Worm (Caenorhabditis elegans) whole organism, late embryonic: Measurements from ENCODE around the gene har-1.
A peak's percentile ranks its signal among the peaks of the same experiment; 100 is the strongest.

Experiments used
- C08G9.2 ChIP-seq: sonication (generic microtip); optimal IDR thresholded peaks from 2 replicates; lab custom pipeline; 2016; ENCODE audit warnings: mild to moderate bottlenecking, missing genetic modification characterization, moderate library complexity, missing compliant biosample characterization
- F13H6.1 ChIP-seq: sonication (generic microtip); optimal IDR thresholded peaks from 2 replicates; lab custom pipeline; 2016; ENCODE audit warnings: missing genetic modification characterization, missing compliant biosample characterization
- K02D7.2 ChIP-seq: sonication (generic microtip); optimal IDR thresholded peaks from 2 replicates; lab custom pipeline; 2017; ENCODE audit warnings: mild to moderate bottlenecking, missing genetic modification characterization, missing compliant biosample characterization
- ahr-1 ChIP-seq: sonication (generic microtip); optimal IDR thresholded peaks from 2 replicates; lab custom pipeline; 2016; ENCODE audit warnings: missing genetic modification characterization, missing compliant biosample characterization
- ama-1 ChIP-seq: fragments of 150-350 bp; optimal IDR thresholded peaks from 2 replicates; lab custom pipeline; 2014
- ceh-14 ChIP-seq: sonication (generic microtip); optimal IDR thresholded peaks from 2 replicates; lab custom pipeline; 2016; ENCODE audit warnings: missing genotype, missing genetic modification characterization, missing compliant biosample characterization
- ceh-18 ChIP-seq: sonication (generic microtip); optimal IDR thresholded peaks from 2 replicates; lab custom pipeline; 2016; ENCODE audit warnings: missing genetic modification characterization, missing compliant biosample characterization
- ceh-2 ChIP-seq: sonication (generic microtip); optimal IDR thresholded peaks from 2 replicates; lab custom pipeline; 2016; ENCODE audit warnings: missing genotype, missing genetic modification characterization, missing compliant biosample characterization
- ceh-22 ChIP-seq: sonication (generic microtip); optimal IDR thresholded peaks from 2 replicates; lab custom pipeline; 2017; ENCODE audit warnings: missing biosample characterization, missing genetic modification characterization
- ceh-24 ChIP-seq: sonication (generic microtip); optimal IDR thresholded peaks from 2 replicates; lab custom pipeline; 2016; ENCODE audit warnings: mild to moderate bottlenecking, missing genetic modification characterization, missing compliant biosample characterization
- ceh-30 ChIP-seq: fragments of 150-350 bp; optimal IDR thresholded peaks from 2 replicates; lab custom pipeline; 2014; ENCODE audit warnings: missing biosample characterization, missing genetic modification characterization
- ceh-31 ChIP-seq: sonication (generic microtip); optimal IDR thresholded peaks from 2 replicates; lab custom pipeline; 2016; ENCODE audit warnings: missing genetic modification characterization, missing compliant biosample characterization
- ceh-9 ChIP-seq: sonication (generic microtip); optimal IDR thresholded peaks from 2 replicates; lab custom pipeline; 2016; ENCODE audit warnings: mild to moderate bottlenecking, missing genetic modification characterization, inconsistent platforms, missing compliant biosample characterization
- dmd-4 ChIP-seq: sonication (generic microtip); optimal IDR thresholded peaks from 2 replicates; lab custom pipeline; 2016; ENCODE audit warnings: borderline replicate concordance, missing genetic modification characterization, missing compliant biosample characterization
- dve-1 ChIP-seq: sonication (generic microtip); optimal IDR thresholded peaks from 2 replicates; lab custom pipeline; 2017; ENCODE audit warnings: antibody characterized with exemption, mild to moderate bottlenecking, missing genetic modification characterization, missing compliant biosample characterization
- elt-2 ChIP-seq: sonication (generic microtip); optimal IDR thresholded peaks from 2 replicates; lab custom pipeline; 2016; ENCODE audit warnings: missing genetic modification reagents, missing genetic modification characterization, missing compliant biosample characterization
- ets-4 ChIP-seq: sonication (generic microtip); optimal IDR thresholded peaks from 2 replicates; lab custom pipeline; 2016; ENCODE audit warnings: missing genetic modification characterization, missing compliant biosample characterization
- fax-1 ChIP-seq: sonication (generic microtip); optimal IDR thresholded peaks from 2 replicates; lab custom pipeline; 2016; ENCODE audit warnings: missing genotype, missing genetic modification characterization, missing compliant biosample characterization
- fkh-10 ChIP-seq: fragments of 150-350 bp; optimal IDR thresholded peaks from 2 replicates; lab custom pipeline; 2014; ENCODE audit warnings: missing biosample characterization, missing genetic modification reagents, missing genetic modification characterization
- fkh-6 ChIP-seq: sonication (generic microtip); optimal IDR thresholded peaks from 2 replicates; lab custom pipeline; 2016; ENCODE audit warnings: missing genetic modification characterization, missing compliant biosample characterization
- hlh-30 ChIP-seq: sonication (generic microtip); optimal IDR thresholded peaks from 2 replicates; lab custom pipeline; 2017; ENCODE audit warnings: antibody characterized with exemption, missing genetic modification characterization, missing compliant biosample characterization; ENCODE audit not compliant: insufficient read depth
- hlh-6 ChIP-seq: sonication (generic microtip); optimal IDR thresholded peaks from 2 replicates; lab custom pipeline; 2016; ENCODE audit warnings: missing genotype, missing genetic modification characterization, missing compliant biosample characterization
- hlh-8 ChIP-seq: sonication (generic microtip); optimal IDR thresholded peaks from 2 replicates; lab custom pipeline; 2016; ENCODE audit warnings: missing genotype, missing genetic modification characterization, missing compliant biosample characterization
- madf-2 ChIP-seq: sonication (generic microtip); optimal IDR thresholded peaks from 2 replicates; lab custom pipeline; 2017; ENCODE audit warnings: missing genetic modification characterization, missing compliant biosample characterization
- mec-3 ChIP-seq: sonication (generic microtip); optimal IDR thresholded peaks from 2 replicates; lab custom pipeline; 2016; ENCODE audit warnings: borderline replicate concordance, missing genetic modification characterization, missing compliant biosample characterization
- nfya-1 ChIP-seq: sonication (generic microtip); optimal IDR thresholded peaks from 2 replicates; lab custom pipeline; 2017; ENCODE audit warnings: missing genetic modification characterization, mild to moderate bottlenecking, missing compliant biosample characterization, antibody characterized with exemption, moderate library complexity
- pax-1 ChIP-seq: fragments of 150-350 bp; optimal IDR thresholded peaks from 2 replicates; lab custom pipeline; 2014; ENCODE audit warnings: missing biosample characterization, missing genetic modification characterization
- pha-4 ChIP-seq: fragments of 150-350 bp; optimal IDR thresholded peaks from 2 replicates; lab custom pipeline; 2018; ENCODE audit warnings: missing biosample characterization, missing genetic modification reagents, missing genetic modification characterization
- pqm-1 ChIP-seq: sonication (generic microtip); optimal IDR thresholded peaks from 2 replicates; lab custom pipeline; 2016; ENCODE audit warnings: missing genetic modification characterization, missing compliant biosample characterization
- ref-2 ChIP-seq: sonication (generic microtip); optimal IDR thresholded peaks from 2 replicates; lab custom pipeline; 2016; ENCODE audit warnings: missing genetic modification characterization, missing compliant biosample characterization
- rnt-1 ChIP-seq: sonication (generic microtip); optimal IDR thresholded peaks from 2 replicates; lab custom pipeline; 2016; ENCODE audit warnings: missing genetic modification characterization, missing compliant biosample characterization
- sdc-2 ChIP-seq: sonication (generic microtip); optimal IDR thresholded peaks from 2 replicates; lab custom pipeline; 2016; ENCODE audit warnings: missing genotype, missing genetic modification characterization, missing compliant biosample characterization
- sox-2 ChIP-seq: fragments of 200-800 bp; sonication (Bioruptor generic); IDR thresholded peaks from 2 replicates; pipeline ENCODE4 v1.3.6; 2022; ENCODE audit warnings: missing genetic modification reagents, missing genetic modification characterization, missing compliant biosample characterization
- tbx-2 ChIP-seq: sonication (generic microtip); optimal IDR thresholded peaks from 2 replicates; lab custom pipeline; 2016; ENCODE audit warnings: missing genetic modification characterization, missing compliant biosample characterization
- tbx-7 ChIP-seq: sonication (generic microtip); optimal IDR thresholded peaks from 2 replicates; lab custom pipeline; 2016; ENCODE audit warnings: missing genotype, missing genetic modification characterization, missing compliant biosample characterization
- ttx-3 ChIP-seq: sonication (generic microtip); optimal IDR thresholded peaks from 2 replicates; lab custom pipeline; 2016; ENCODE audit warnings: missing genetic modification reagents, missing genetic modification characterization, missing compliant biosample characterization
- unc-3 ChIP-seq, 2 experiments: fragments of 200-800 bp in 1 of 2; sonication (Bioruptor generic) in 1 of 2; sonication (generic microtip) in 1 of 2; conservative IDR thresholded peaks in 1 of 2; optimal IDR thresholded peaks in 1 of 2; 2 replicates each; pipeline versions ENCODE4 v1.3.6 to Lab custom; 2016 to 2022; ENCODE audit warnings: missing compliant biosample characterization in 2 of 2, missing genetic modification characterization in 2 of 2, missing genetic modification reagents in 1 of 2
- unc-42 ChIP-seq: sonication (generic microtip); optimal IDR thresholded peaks from 2 replicates; lab custom pipeline; 2016; ENCODE audit warnings: missing genotype, missing genetic modification characterization, missing compliant biosample characterization
- unc-55 ChIP-seq: sonication (generic microtip); optimal IDR thresholded peaks from 2 replicates; lab custom pipeline; 2017; ENCODE audit warnings: missing biosample characterization, missing genetic modification reagents, missing genetic modification characterization
- zip-5 ChIP-seq: sonication (generic microtip); optimal IDR thresholded peaks from 2 replicates; lab custom pipeline; 2016; ENCODE audit warnings: missing genetic modification characterization, missing compliant biosample characterization
- ztf-16 ChIP-seq: sonication (generic microtip); optimal IDR thresholded peaks from 2 replicates; lab custom pipeline; 2017; ENCODE audit warnings: missing genetic modification characterization, missing compliant biosample characterization

Gene har-1

DNA sequence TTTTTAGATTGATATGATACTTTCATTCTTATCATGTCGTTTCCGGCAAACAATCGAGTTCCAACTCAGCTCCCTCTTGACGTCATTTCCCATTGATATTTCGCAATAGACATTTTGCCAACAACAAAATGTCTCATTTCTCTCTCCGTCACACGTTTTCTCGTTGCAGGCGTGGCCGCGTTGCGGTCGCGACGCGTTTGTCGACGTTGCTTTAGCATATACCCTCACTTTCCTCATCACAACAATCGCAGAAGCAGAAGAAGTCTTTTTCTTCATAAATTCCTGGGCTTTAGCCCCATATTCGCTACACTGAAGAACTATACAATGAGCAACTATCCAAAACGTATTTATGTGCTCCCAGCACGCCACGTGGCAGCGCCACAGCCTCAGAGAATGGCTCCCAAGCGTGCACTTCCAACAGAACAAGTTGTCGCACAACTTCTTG is 41.8 kb downstream of the har-1 start, which contains the start of gene xbp-1:
Gene xbp-1 (plus strand): TSS at position 151 of the 445 bp plus-strand sequence.
- TF ChIP-seq fkh-6 (tag; lab: Kevin White, UChicago) (no peak), hlh-8 (tag; lab: Kevin White, UChicago) (no peak), K02D7.2 (no peak), zip-5 (no peak), ahr-1 (tag; lab: Kevin White, UChicago) (no peak), unc-3 (GFP tag; conservative IDR thresholded peaks at IDR 0.05; lab: Robert Waterston, UW) (no peak), unc-3 (tag; optimal IDR thresholded peaks at IDR 0.05; lab: Kevin White, UChicago) (no peak), ceh-9 (no peak), sox-2 (GFP tag; lab: Robert Waterston, UW) (no peak; the same call in 1 of the 2 replicates), madf-2 (peak; percentile 22), ttx-3 (tag; lab: Kevin White, UChicago) (no peak), ceh-22 (tag; lab: Kevin White, UChicago) (no peak), elt-2 (tag; lab: Kevin White, UChicago) (peak; percentile 76), fax-1 (no peak), sdc-2 (peak; percentile 2), rnt-1 (tag; lab: Kevin White, UChicago) (peak; percentile 76), ceh-31 (tag; lab: Kevin White, UChicago) (peak; percentile 71), dve-1 (peak; percentile 87), unc-42 (tag; lab: Kevin White, UChicago) (peak; percentile 51), unc-55 (GFP tag; lab: Kevin White, UChicago) (peak; percentile 90), ref-2 (tag; lab: Kevin White, UChicago) (peak; percentile 68), ama-1 (peak; percentile 23), hlh-30 (tag; lab: Kevin White, UChicago) (peak; percentile 62), ets-4 (peak; percentile 38), ceh-18 (tag; lab: Kevin White, UChicago) (peak; percentile 71), pha-4 (tag; lab: Kevin White, UChicago) (no peak), dmd-4 (peak; percentile 41), pqm-1 (tag; lab: Kevin White, UChicago) (peak; percentile 59), fkh-10 (peak; percentile 20), pax-1 (tag; lab: Kevin White, UChicago) (peak; percentile 77), tbx-2 (peak; percentile 69), ceh-14 (tag; lab: Kevin White, UChicago) (peak; percentile 38), ceh-24 (tag; lab: Kevin White, UChicago) (no peak), ceh-2 (tag; lab: Kevin White, UChicago) (no peak), nfya-1 (tag; lab: Kevin White, UChicago) (peak; percentile 87), C08G9.2 (peak; percentile 11)

DNA sequence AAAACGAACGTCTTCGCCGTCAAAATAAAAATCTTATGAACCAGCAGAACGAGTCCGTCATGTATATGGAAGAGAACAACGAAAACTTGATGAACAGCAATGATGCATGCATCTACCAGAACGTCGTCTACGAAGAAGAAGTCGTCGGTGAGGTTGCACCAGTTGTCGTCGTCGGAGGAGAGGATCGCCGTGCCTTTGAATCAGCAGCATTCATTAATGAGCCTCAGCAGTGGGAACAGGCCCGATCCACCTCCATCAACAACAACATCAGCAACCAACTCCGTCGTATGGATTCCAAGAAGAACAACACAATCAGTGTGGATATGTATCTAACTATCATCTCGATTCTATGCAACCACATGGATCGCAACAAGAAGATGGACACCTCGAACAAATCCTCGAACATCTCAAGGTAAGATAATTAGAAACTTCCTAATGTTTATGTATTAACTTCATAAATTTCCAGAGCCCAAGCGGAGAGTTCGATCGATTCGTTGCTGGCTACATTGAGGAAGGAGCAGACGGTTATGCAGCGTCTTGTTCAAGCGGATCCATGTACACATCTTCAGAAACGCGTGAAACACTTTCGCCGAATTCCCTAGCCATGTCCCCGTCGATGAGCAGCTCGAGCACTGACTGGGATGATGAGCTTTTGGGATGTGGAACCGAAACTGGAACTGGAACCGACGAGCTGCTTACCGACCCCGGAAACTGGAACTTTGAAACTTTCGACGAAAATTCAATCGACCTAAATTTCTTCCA is 42.7 kb downstream of the har-1 start:
- TF ChIP-seq sox-2 (GFP tag; lab: Robert Waterston, UW) (no peak), ztf-16 (no peak), tbx-7 (tag; lab: Kevin White, UChicago) (no peak), dmd-4 (no peak), F13H6.1 (tag; lab: Kevin White, UChicago) (no peak), ceh-30 (tag; lab: Kevin White, UChicago) (no peak), hlh-6 (tag; lab: Kevin White, UChicago) (no peak), fkh-10 (no peak), mec-3 (tag; lab: Kevin White, UChicago) (no peak)
- TF ChIP-seq, all 69 proteins: peak for 0
